Fruit fly (Drosophila melanogaster) whole organism, larva: ENCODE data around the gene CG6149.

ENCODE experiments used
- noc ChIP-seq: fragments of 200-800 bp; sonication (Bioruptor generic); optimal IDR thresholded peaks from 3 replicates; lab custom pipeline; 2019; ENCODE audit warnings: missing biosample characterization, mild to moderate bottlenecking, missing genetic modification characterization, moderate library complexity

Gene CG6149

dm6 chr3L:11400673-11401186 is 34.5 kb downstream of the CG6149 start:
- TF ChIP-seq noc (tag; lab: Kevin White, UChicago) = no peak

dm6 chr3L:11400262-11400661 is 35.0 kb downstream of the CG6149 start:
- TF ChIP-seq noc (tag; lab: Kevin White, UChicago) = no peak

- TF ChIP-seq noc (tag; lab: Kevin White, UChicago) = no peak
These were observed 35.8 kb downstream of the CG6149 start for dm6 chr3L:11399437-11399836.

- TF ChIP-seq noc (tag; lab: Kevin White, UChicago) = no peak
These were observed 36.7 kb downstream of the CG6149 start for dm6 chr3L:11398484-11399088.

- no peak for TF ChIP-seq noc (tag; lab: Kevin White, UChicago)
These were observed 38.1 kb downstream of the CG6149 start, which contains the start of gene CG44362 for dm6 chr3L:11397093-11397592. Gene CG44362, plus strand, starts transcription at chr3L:11397542.

dm6 chr3L:11394390-11394789 is 40.9 kb downstream of the CG6149 start, which contains the start of gene CG11726:
Gene CG11726, plus strand, starts transcription at chr3L:11394690.
- no peak for TF ChIP-seq noc (tag; lab: Kevin White, UChicago)

- no peak for TF ChIP-seq noc (tag; lab: Kevin White, UChicago)
These were observed 41.5 kb downstream of the CG6149 start for dm6 chr3L:11393806-11394205.

- TF ChIP-seq noc (tag; lab: Kevin White, UChicago) = no peak
These were observed 46.2 kb downstream of the CG6149 start for dm6 chr3L:11388964-11389625.

dm6 chr3L:11384824-11385457 is 50.3 kb downstream of the CG6149 start:
- TF ChIP-seq noc (tag; lab: Kevin White, UChicago) = no peak
